Fruit fly (Drosophila melanogaster) whole organism, wandering third instar larva: ENCODE measurements around the gene CG43815.

Experiments
- CG32264 ChIP-seq: fragments of 200-800 bp; sonication (Bioruptor generic); optimal IDR thresholded peaks from 2 replicates; lab custom pipeline; 2016; ENCODE audit warnings: missing biosample characterization, missing genetic modification characterization
- CG9705 ChIP-seq: fragments of 200-800 bp; sonication (Bioruptor generic); optimal IDR thresholded peaks from 2 replicates; lab custom pipeline; 2018; ENCODE audit warnings: missing biosample characterization, mild to moderate bottlenecking, missing genetic modification characterization
- CrebA ChIP-seq: fragments of 200-800 bp; sonication (Bioruptor generic); optimal IDR thresholded peaks from 2 replicates; lab custom pipeline; 2016; ENCODE audit warnings: missing biosample characterization, mild to moderate bottlenecking, missing genetic modification characterization, borderline replicate concordance
- Dif ChIP-seq: fragments of 200-275, 200-300 bp; sonication (Bioruptor generic); optimal IDR thresholded peaks from 2 replicates; lab custom pipeline; 2018; ENCODE audit warnings: missing biosample characterization, missing genetic modification characterization; ENCODE audit not compliant: partially characterized antibody
- Jra ChIP-seq: sonication (Bioruptor generic); optimal IDR thresholded peaks from 2 replicates; lab custom pipeline; 2016; ENCODE audit warnings: missing biosample characterization, missing genetic modification characterization
- Mio ChIP-seq: sonication (Bioruptor generic); optimal IDR thresholded peaks from 2 replicates; lab custom pipeline; 2016; ENCODE audit warnings: missing biosample characterization, missing genetic modification characterization
- Myc ChIP-seq: fragments of >200 bp; optimal IDR thresholded peaks from 2 replicates; lab custom pipeline; 2017
- N ChIP-seq: fragments of >200 bp; optimal IDR thresholded peaks from 2 replicates; lab custom pipeline; 2018; ENCODE audit warnings: missing biosample characterization, missing external identifiers, missing genetic modification characterization
- OdsH ChIP-seq: fragments of 200-800 bp; sonication (Bioruptor generic); optimal IDR thresholded peaks from 2 replicates; lab custom pipeline; 2016; ENCODE audit warnings: missing biosample characterization, mild to moderate bottlenecking, missing genetic modification characterization
- Vsx2 ChIP-seq: fragments of 200-300, 225-300 bp; sonication (Bioruptor generic); optimal IDR thresholded peaks from 2 replicates; lab custom pipeline; 2018; ENCODE audit warnings: missing biosample characterization, missing genetic modification characterization; ENCODE audit not compliant: partially characterized antibody
- dmrt93B ChIP-seq: fragments of 200-800 bp; sonication (Bioruptor generic); optimal IDR thresholded peaks from 2 replicates; lab custom pipeline; 2018; ENCODE audit warnings: missing biosample characterization, mild to moderate bottlenecking, missing genetic modification characterization
- ey ChIP-seq: fragments of 200-800 bp; sonication (Bioruptor generic); optimal IDR thresholded peaks from 2 replicates; lab custom pipeline; 2016; ENCODE audit warnings: missing biosample characterization, missing genetic modification characterization
- fru ChIP-seq: fragments of 200-800 bp; sonication (Bioruptor generic); optimal IDR thresholded peaks from 3 replicates; lab custom pipeline; 2016; ENCODE audit warnings: missing biosample characterization, mild to moderate bottlenecking, missing genetic modification characterization
- lola ChIP-seq: fragments of >200 bp; optimal IDR thresholded peaks from 2 replicates; lab custom pipeline; 2017; ENCODE audit warnings: missing biosample characterization, missing genetic modification characterization

DNA sequence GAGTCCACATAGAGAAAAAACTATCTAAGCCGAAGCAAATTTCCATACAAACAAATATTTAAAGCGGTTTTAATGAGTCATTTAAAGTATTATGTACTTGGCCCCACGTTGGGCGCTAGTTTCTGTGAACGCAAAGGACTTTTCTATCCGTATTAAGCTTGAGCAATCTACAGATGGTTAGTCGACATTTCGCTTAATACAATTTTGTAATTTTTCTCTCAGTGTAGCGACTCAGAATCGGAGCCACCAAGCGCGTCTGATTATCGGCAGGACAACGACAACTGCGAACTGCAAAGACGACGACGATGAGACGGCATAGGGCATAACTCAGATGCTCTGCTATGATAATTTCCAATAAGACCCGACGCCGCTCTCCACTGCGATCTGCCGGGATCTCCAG, 13.6 kb upstream of the CG43815 start:
- no peak for TF ChIP-seq Myc (lab: Kevin White, UChicago)
- TF ChIP-seq lola (GFP tag; lab: Kevin White, UChicago) = no peak
- no peak for TF ChIP-seq Vsx2
- TF ChIP-seq dmrt93B (GFP tag; lab: Kevin White, UChicago) = no peak
- no peak for TF ChIP-seq CG9705 (GFP tag; lab: Kevin White, UChicago)
- TF ChIP-seq Dif (GFP tag; lab: Kevin White, UChicago) = no peak
- TF ChIP-seq CrebA (GFP tag; lab: Kevin White, UChicago) = no peak
- no peak for TF ChIP-seq Jra (GFP tag; lab: Kevin White, UChicago)
- peak; percentile 52 for TF ChIP-seq fru (GFP tag; lab: Kevin White, UChicago)
- TF ChIP-seq Mio (GFP tag; lab: Kevin White, UChicago) = no peak
- no peak for TF ChIP-seq N (GFP tag; lab: Kevin White, UChicago)
- no peak for TF ChIP-seq OdsH (GFP tag; lab: Kevin White, UChicago)
- TF ChIP-seq CG32264 (GFP tag; lab: Kevin White, UChicago) = no peak
- TF ChIP-seq ey (GFP tag; lab: Kevin White, UChicago) = peak; percentile 46
